Worm (Caenorhabditis elegans) whole organism, young adult: ENCODE data around the gene cut-4.

Experiments
- B0019.2 ChIP-seq: fragments of 200-800 bp; sonication (Bioruptor generic); conservative IDR thresholded peaks from 2 replicates; pipeline ENCODE4 v1.3.6; 2022; ENCODE audit warnings: missing genetic modification reagents, missing genetic modification characterization, missing compliant biosample characterization
- B0035.1 ChIP-seq: sonication (generic microtip); optimal IDR thresholded peaks from 2 replicates; lab custom pipeline; 2016; ENCODE audit warnings: missing genetic modification characterization, mild to moderate bottlenecking, missing compliant biosample characterization, missing genotype, missing genetic modification reagents
- B0336.3 ChIP-seq: fragments of 200-800 bp; sonication (Bioruptor generic); IDR thresholded peaks from 2 replicates; pipeline ENCODE4 v1.3.6; 2022; ENCODE audit warnings: missing genetic modification characterization, missing compliant biosample characterization
- C06A6.2 ChIP-seq: fragments of 200-800 bp; sonication (Bioruptor generic); conservative IDR thresholded peaks from 2 replicates; pipeline ENCODE4 v1.3.6; 2022; ENCODE audit warnings: missing genetic modification characterization, missing compliant biosample characterization
- F52B5.7 ChIP-seq: sonication (generic microtip); optimal IDR thresholded peaks from 2 replicates; lab custom pipeline; 2016; ENCODE audit warnings: mild to moderate bottlenecking, missing genetic modification characterization, missing compliant biosample characterization
- F57C9.4 ChIP-seq: sonication (generic microtip); optimal IDR thresholded peaks from 2 replicates; lab custom pipeline; 2017; ENCODE audit warnings: mild to moderate bottlenecking, missing genetic modification characterization, missing compliant biosample characterization
- T07F8.4 ChIP-seq: sonication (generic microtip); optimal IDR thresholded peaks from 2 replicates; lab custom pipeline; 2016; ENCODE audit warnings: mild to moderate bottlenecking, missing genetic modification characterization, moderate library complexity, missing compliant biosample characterization
- Y79H2A.3 ChIP-seq: fragments of 200-800 bp; sonication (Bioruptor generic); conservative IDR thresholded peaks from 2 replicates; pipeline ENCODE4 v1.3.6; 2022; ENCODE audit warnings: missing genetic modification reagents, missing genetic modification characterization, missing compliant biosample characterization
- Y95B8A.8 ChIP-seq: fragments of 200-800 bp; sonication (Bioruptor generic); IDR thresholded peaks from 2 replicates; pipeline ENCODE4 v1.3.6; 2022; ENCODE audit warnings: missing genetic modification reagents, missing genetic modification characterization, missing compliant biosample characterization
- ZK185.1 ChIP-seq: sonication (generic microtip); optimal IDR thresholded peaks from 2 replicates; lab custom pipeline; 2016; ENCODE audit warnings: mild to moderate bottlenecking, missing genetic modification characterization, missing compliant biosample characterization; ENCODE audit not compliant: poor library complexity, severe bottlenecking
- attf-5 ChIP-seq: fragments of 200-800 bp; sonication (Bioruptor generic); optimal IDR thresholded peaks from 2 replicates; lab custom pipeline; 2018; ENCODE audit warnings: mild to moderate bottlenecking, missing genetic modification characterization, missing compliant biosample characterization
- attf-6 ChIP-seq: fragments of 200-800 bp; sonication (Bioruptor generic); IDR thresholded peaks from 2 replicates; pipeline ENCODE4 v1.3.6; 2022; ENCODE audit warnings: missing genetic modification reagents, missing genetic modification characterization, missing compliant biosample characterization
- bed-2 ChIP-seq: fragments of 200-800 bp; sonication (Bioruptor generic); IDR thresholded peaks from 2 replicates; pipeline ENCODE4 v1.3.6; 2022; ENCODE audit warnings: missing genetic modification reagents, missing genetic modification characterization, missing compliant biosample characterization
- ceh-27 ChIP-seq: fragments of 200-800 bp; sonication (Bioruptor generic); optimal IDR thresholded peaks from 2 replicates; lab custom pipeline; 2018; ENCODE audit warnings: mild to moderate bottlenecking, missing genetic modification characterization, moderate library complexity, missing compliant biosample characterization
- ceh-79 ChIP-seq: sonication (generic microtip); optimal IDR thresholded peaks from 2 replicates; lab custom pipeline; 2017; ENCODE audit warnings: mild to moderate bottlenecking, missing genetic modification characterization, missing compliant biosample characterization
- ceh-91 ChIP-seq: fragments of 200-800 bp; sonication (Bioruptor generic); IDR thresholded peaks from 2 replicates; pipeline ENCODE4 v1.3.6; 2022; ENCODE audit warnings: missing genetic modification reagents, missing genetic modification characterization, missing compliant biosample characterization
- chd-7 ChIP-seq: sonication (generic microtip); optimal IDR thresholded peaks from 2 replicates; lab custom pipeline; 2016; ENCODE audit warnings: mild to moderate bottlenecking, missing genetic modification characterization, moderate library complexity, missing compliant biosample characterization
- dpl-1 ChIP-seq: fragments of 150-350 bp; optimal IDR thresholded peaks from 2 replicates; lab custom pipeline; 2014; ENCODE audit warnings: missing biosample characterization, missing genetic modification reagents, missing genetic modification characterization
- egrh-3 ChIP-seq: fragments of 200-800 bp; sonication (Bioruptor generic); IDR thresholded peaks from 2 replicates; pipeline ENCODE4 v1.3.6; 2022; ENCODE audit warnings: missing genetic modification reagents, missing genetic modification characterization, missing compliant biosample characterization
- ets-4 ChIP-seq: fragments of 200-800 bp; sonication (Bioruptor generic); optimal IDR thresholded peaks from 2 replicates; lab custom pipeline; 2018; ENCODE audit warnings: mild to moderate bottlenecking, missing genetic modification characterization, missing compliant biosample characterization
- fkh-3 ChIP-seq: sonication (generic microtip); optimal IDR thresholded peaks from 2 replicates; lab custom pipeline; 2016; ENCODE audit warnings: mild to moderate bottlenecking, missing genetic modification characterization, missing compliant biosample characterization
- him-1 ChIP-seq: sonication (generic microtip); optimal IDR thresholded peaks from 2 replicates; lab custom pipeline; 2016; ENCODE audit warnings: missing genotype, missing genetic modification reagents, missing genetic modification characterization, missing compliant biosample characterization
- hmg-1.2 ChIP-seq: fragments of 200-800 bp; sonication (Bioruptor generic); IDR thresholded peaks from 2 replicates; pipeline ENCODE4 v1.3.6; 2022; ENCODE audit warnings: missing genetic modification reagents, missing genetic modification characterization, missing compliant biosample characterization
- lag-1 ChIP-seq: fragments of 200-800 bp; sonication (Bioruptor generic); IDR thresholded peaks from 2 replicates; pipeline ENCODE4 v1.3.6; 2022; ENCODE audit warnings: missing genetic modification reagents, missing genetic modification characterization, missing compliant biosample characterization
- let-526 ChIP-seq: fragments of 200-800 bp; sonication (Bioruptor generic); IDR thresholded peaks from 2 replicates; pipeline ENCODE4 v1.3.6; 2022; ENCODE audit warnings: missing genetic modification reagents, missing genetic modification characterization, missing compliant biosample characterization
- let-607 ChIP-seq, 2 experiments: fragments of 200-800 bp in 1 of 2; sonication (Bioruptor generic) in 1 of 2; sonication (generic microtip) in 1 of 2; optimal IDR thresholded peaks; 2 replicates each; lab custom pipeline; 2016 to 2018; ENCODE audit warnings: mild to moderate bottlenecking in 2 of 2, missing compliant biosample characterization in 2 of 2, missing genetic modification characterization in 2 of 2, moderate library complexity in 2 of 2, missing genotype in 1 of 2
- lin-26 ChIP-seq: fragments of 200-800 bp; sonication (Bioruptor generic); IDR thresholded peaks from 2 replicates; pipeline ENCODE4 v1.3.6; 2022; ENCODE audit warnings: missing genetic modification reagents, missing genetic modification characterization, missing compliant biosample characterization
- lin-40 ChIP-seq: sonication (generic microtip); optimal IDR thresholded peaks from 2 replicates; lab custom pipeline; 2016; ENCODE audit warnings: missing genetic modification characterization, mild to moderate bottlenecking, missing compliant biosample characterization, missing genotype, missing genetic modification reagents
- lsl-1 ChIP-seq: fragments of 200-800 bp; sonication (Bioruptor generic); optimal IDR thresholded peaks from 2 replicates; lab custom pipeline; 2018; ENCODE audit warnings: mild to moderate bottlenecking, missing genetic modification characterization, moderate library complexity, missing compliant biosample characterization
- madf-10 ChIP-seq: sonication (generic microtip); optimal IDR thresholded peaks from 2 replicates; lab custom pipeline; 2016; ENCODE audit warnings: mild to moderate bottlenecking, missing genetic modification characterization, missing compliant biosample characterization
- madf-6 ChIP-seq: fragments of 200-800 bp; sonication (Bioruptor generic); IDR thresholded peaks from 2 replicates; pipeline ENCODE4 v1.3.6; 2022; ENCODE audit warnings: missing genetic modification reagents, missing genetic modification characterization, missing compliant biosample characterization
- mxl-1 ChIP-seq: sonication (generic microtip); optimal IDR thresholded peaks from 2 replicates; lab custom pipeline; 2016; ENCODE audit warnings: missing genetic modification characterization, missing compliant biosample characterization
- nfyb-1 ChIP-seq: fragments of 200-800 bp; sonication (Bioruptor generic); IDR thresholded peaks from 2 replicates; pipeline ENCODE4 v1.3.6; 2022; ENCODE audit warnings: missing genetic modification reagents, missing genetic modification characterization, missing compliant biosample characterization
- nhr-179 ChIP-seq: sonication (generic microtip); optimal IDR thresholded peaks from 2 replicates; lab custom pipeline; 2016; ENCODE audit warnings: mild to moderate bottlenecking, missing genetic modification characterization, missing compliant biosample characterization
- rcor-1 ChIP-seq: fragments of 200-800 bp; sonication (Bioruptor generic); IDR thresholded peaks from 2 replicates; pipeline ENCODE4 v1.3.6; 2022; ENCODE audit warnings: missing genetic modification reagents, missing genetic modification characterization, missing compliant biosample characterization
- rec-8 ChIP-seq, 2 experiments: sonication (generic microtip); optimal IDR thresholded peaks; 2 replicates each; lab custom pipeline; 2016; ENCODE audit warnings: mild to moderate bottlenecking in 2 of 2, missing genetic modification characterization in 2 of 2, missing genetic modification reagents in 2 of 2, missing genotype in 2 of 2, missing biosample characterization in 1 of 2, missing compliant biosample characterization in 1 of 2, moderate library complexity in 1 of 2
- snpc-3.4 ChIP-seq: sonication (generic microtip); optimal IDR thresholded peaks from 2 replicates; lab custom pipeline; 2017; ENCODE audit warnings: missing genetic modification characterization, mild to moderate bottlenecking, missing compliant biosample characterization, antibody characterized with exemption, moderate library complexity, missing genotype, missing genetic modification reagents
- sptf-2 ChIP-seq: fragments of 200-800 bp; sonication (Bioruptor generic); optimal IDR thresholded peaks from 2 replicates; lab custom pipeline; 2018; ENCODE audit warnings: mild to moderate bottlenecking, missing genetic modification characterization, missing compliant biosample characterization
- tbp1 ChIP-seq: fragments of 200-800 bp; sonication (Bioruptor generic); optimal IDR thresholded peaks from 2 replicates; lab custom pipeline; 2018; ENCODE audit warnings: mild to moderate bottlenecking, missing genetic modification characterization, missing compliant biosample characterization
- unc-62 ChIP-seq: fragments of 150-350 bp; optimal IDR thresholded peaks from 2 replicates; lab custom pipeline; 2014; ENCODE audit warnings: missing biosample characterization, missing genetic modification reagents, missing genetic modification characterization
- zfh-2 ChIP-seq: fragments of 200-800 bp; sonication (Bioruptor generic); conservative IDR thresholded peaks from 2 replicates; pipeline ENCODE4 v1.3.6; 2022; ENCODE audit warnings: missing genetic modification reagents, missing genetic modification characterization, missing compliant biosample characterization
- ztf-26 ChIP-seq: sonication (generic microtip); optimal IDR thresholded peaks from 2 replicates; lab custom pipeline; 2017; ENCODE audit warnings: missing genetic modification characterization, missing compliant biosample characterization
- ztf-28 ChIP-seq: fragments of 200-800 bp; sonication (Bioruptor generic); IDR thresholded peaks from 2 replicates; pipeline ENCODE4 v1.3.6; 2022; ENCODE audit warnings: missing genetic modification reagents, missing genetic modification characterization, missing compliant biosample characterization

cut-4 gene

ce11 chrII:10393282-10394179 is 42.4 kb upstream of the cut-4 start, which contains the start of gene gpd-1 (continued):
- TF ChIP-seq F57C9.4, result peak; percentile 62
- TF ChIP-seq B0336.3 (GFP tag; lab: Robert Waterston, UW), result peak; percentile 87
- no peak for TF ChIP-seq lin-40
- TF ChIP-seq Y95B8A.8, result peak; percentile 90
- no peak for TF ChIP-seq ztf-26 (tag; lab: Kevin White, UChicago)
- TF ChIP-seq attf-6 (GFP tag; lab: Robert Waterston, UW), result 0 out of 2 replicates have a peak, but pooled peaks have one; percentile 52
- TF ChIP-seq C06A6.2 (GFP tag; lab: Robert Waterston, UW), result no peak
- TF ChIP-seq nfyb-1 (GFP tag; lab: Robert Waterston, UW), result 0 out of 2 replicates have a peak, but pooled peaks have one; percentile 40
- TF ChIP-seq let-607 (tag; optimal IDR thresholded peaks at IDR 0.05; lab: Kevin White, UChicago), result no peak
- TF ChIP-seq fkh-3, result no peak
- TF ChIP-seq ceh-79 (tag; lab: Kevin White, UChicago), result no peak

ce11 chrII:10395303-10395757 is 40.6 kb upstream of the cut-4 start, which contains the start of gene T09F3.4:
Gene T09F3.4 (plus strand): TSS chrII:10395707.
- TF ChIP-seq B0035.1 (no peak), let-526 (GFP tag; lab: Robert Waterston, UW) (no peak), F57C9.4 (no peak), nfyb-1 (GFP tag; lab: Robert Waterston, UW) (no peak), Y79H2A.3 (GFP tag; lab: Robert Waterston, UW) (0 out of 2 replicates have a peak, but pooled peaks have one; percentile 30), bed-2 (peak; percentile 76; the same call in 1 of the 2 replicates), zfh-2 (GFP tag; lab: Robert Waterston, UW) (no peak), B0019.2 (GFP tag; lab: Robert Waterston, UW) (0 out of 2 replicates have a peak, but pooled peaks have one; percentile 53), mxl-1 (no peak), Y95B8A.8 (0 out of 2 replicates have a peak, but pooled peaks have one; percentile 18), lin-26 (GFP tag; lab: Robert Waterston, UW) (peak; percentile 9; the same call in 1 of the 2 replicates), ets-4 (GFP tag; lab: Kevin White, UChicago) (no peak), F52B5.7 (tag; lab: Kevin White, UChicago) (no peak), lsl-1 (GFP tag; lab: Kevin White, UChicago) (peak; percentile 43), lag-1 (GFP tag; lab: Robert Waterston, UW) (no peak), snpc-3.4 (tag; lab: Kevin White, UChicago) (peak; percentile 65), hmg-1.2 (GFP tag; lab: Robert Waterston, UW) (peak; percentile 45), tbp1 (peak; percentile 40), unc-62 (GFP tag; lab: Kevin White, UChicago) (no peak), sptf-2 (GFP tag; lab: Kevin White, UChicago) (no peak), rec-8 (tag; optimal IDR thresholded peaks at IDR 0.05; lab: Kevin White, UChicago) (peak in 1 of 2 experiments; percentile 2), nhr-179 (no peak), madf-10 (tag; lab: Kevin White, UChicago) (peak; percentile 39), ceh-27 (peak; percentile 33), dpl-1 (GFP tag; lab: Kevin White, UChicago) (peak; percentile 13), rcor-1 (GFP tag; lab: Robert Waterston, UW) (peak; percentile 72), ceh-91 (GFP tag; lab: Robert Waterston, UW) (0 out of 2 replicates have a peak, but pooled peaks have one; percentile 19), chd-7 (tag; lab: Kevin White, UChicago) (no peak), attf-5 (GFP tag; lab: Kevin White, UChicago) (peak; percentile 10), ztf-28 (GFP tag; lab: Robert Waterston, UW) (no peak), madf-6 (GFP tag; lab: Robert Waterston, UW) (peak; percentile 82), ZK185.1 (tag; lab: Kevin White, UChicago) (peak; percentile 76), attf-6 (GFP tag; lab: Robert Waterston, UW) (peak; percentile 63), him-1 (tag; lab: Kevin White, UChicago) (no peak), egrh-3 (GFP tag; lab: Robert Waterston, UW) (no peak), T07F8.4 (tag; lab: Kevin White, UChicago) (no peak)
